Fruit fly (Drosophila melanogaster): ENCODE measurements around the gene CG14313.

CG14313 gene

dm6 chr3R:18223434-18223833 lies 31.7 kb upstream of the CG14313 start, which contains the start of the genes mTerf5 and Non3 (continued):
- TF ChIP-seq CG1602 (GFP tag; optimal IDR thresholded peaks at IDR 0.05), result peak; percentile 41
- no peak for TF ChIP-seq HmgD (GFP tag; optimal IDR thresholded peaks at IDR 0.05)
- TF ChIP-seq CG8944 (GFP tag; optimal IDR thresholded peaks at IDR 0.05), result peak; percentile 17
- TF ChIP-seq CG34376 (GFP tag; optimal IDR thresholded peaks at IDR 0.05), result no peak
- TF ChIP-seq cato (GFP tag; optimal IDR thresholded peaks at IDR 0.05; ENCODE audit: borderline replicate concordance), result no peak
- TF ChIP-seq CG14667 (GFP tag; IDR thresholded peaks at IDR 0.05), result no peak
- TF ChIP-seq btn (GFP tag; optimal IDR thresholded peaks at IDR 0.05), result no peak
- peak; percentile 68 for TF ChIP-seq ind (GFP tag; optimal IDR thresholded peaks at IDR 0.05)
- TF ChIP-seq tup (GFP tag; optimal IDR thresholded peaks at IDR 0.05), result no peak
- peak; percentile 17 for TF ChIP-seq Hsf (GFP tag; optimal IDR thresholded peaks at IDR 0.05)
- TF ChIP-seq CG7556 (GFP tag; optimal IDR thresholded peaks at IDR 0.05), result peak; percentile 20
- TF ChIP-seq pita (GFP tag; optimal IDR thresholded peaks at IDR 0.05), result no peak
- peak; percentile 38 for TF ChIP-seq CG13123 (GFP tag; optimal IDR thresholded peaks at IDR 0.05)
- 0 out of 2 replicates have a peak, but pooled peaks have one; percentile 22 for TF ChIP-seq al (GFP tag; IDR thresholded peaks at IDR 0.05)
- TF ChIP-seq Gug (GFP tag; IDR thresholded peaks at IDR 0.05), result peak; percentile 56; the same call in 2 of the 4 replicates
- TF ChIP-seq gro (GFP tag; optimal IDR thresholded peaks at IDR 0.05), result no peak
- TF ChIP-seq dati (GFP tag; IDR thresholded peaks at IDR 0.05), result no peak
- no peak for TF ChIP-seq sqz (GFP tag; optimal IDR thresholded peaks at IDR 0.05)
- peak; percentile 62 for TF ChIP-seq CG15514 (GFP tag; optimal IDR thresholded peaks at IDR 0.05)
- peak; percentile 12 for TF ChIP-seq exex (tag; optimal IDR thresholded peaks at IDR 0.05)
- no peak for TF ChIP-seq p53 (GFP tag; optimal IDR thresholded peaks at IDR 0.05)
- TF ChIP-seq NC2α (GFP tag; optimal IDR thresholded peaks at IDR 0.05), result no peak
- TF ChIP-seq nerfin-1 (tag; optimal IDR thresholded peaks at IDR 0.05), result peak; percentile 77
- peak; percentile 65 for TF ChIP-seq Meics (GFP tag; optimal IDR thresholded peaks at IDR 0.05)
- TF ChIP-seq pb (GFP tag; optimal IDR thresholded peaks at IDR 0.05), result peak; percentile 14
- peak; percentile 50 for TF ChIP-seq YL-1 (GFP tag; optimal IDR thresholded peaks at IDR 0.05)
- no peak for TF ChIP-seq gcm2 (GFP tag; optimal IDR thresholded peaks at IDR 0.05)
- TF ChIP-seq C15 (GFP tag; IDR thresholded peaks at IDR 0.05), result no peak
- no peak for TF ChIP-seq wek (GFP tag; optimal IDR thresholded peaks at IDR 0.05)
- no peak for TF ChIP-seq disco-r (GFP tag; optimal IDR thresholded peaks at IDR 0.05)
- no peak for TF ChIP-seq TFAM (GFP tag; optimal IDR thresholded peaks at IDR 0.05)
- TF ChIP-seq CG3995 (GFP tag; optimal IDR thresholded peaks at IDR 0.05), result no peak
- TF ChIP-seq zfh1 (GFP tag; IDR thresholded peaks at IDR 0.05), result peak; percentile 58; the same call in 1 of the 3 replicates
- no peak for TF ChIP-seq BtbVII (GFP tag; optimal IDR thresholded peaks at IDR 0.05)
- TF ChIP-seq Neu2 (GFP tag; optimal IDR thresholded peaks at IDR 0.05; ENCODE audit: borderline replicate concordance), result no peak
- TF ChIP-seq Elba2 (GFP tag; optimal IDR thresholded peaks at IDR 0.05), result no peak
- TF ChIP-seq CG7786 (GFP tag; optimal IDR thresholded peaks at IDR 0.05), result peak; percentile 7
- TF ChIP-seq klu (GFP tag; IDR thresholded peaks at IDR 0.05), result no peak
- TF ChIP-seq H2.0 (GFP tag; IDR thresholded peaks at IDR 0.05), result no peak
- peak; percentile 36 for TF ChIP-seq MESR4 (GFP tag; optimal IDR thresholded peaks at IDR 0.05)
- no peak for TF ChIP-seq CG15011 (GFP tag; optimal IDR thresholded peaks at IDR 0.05)
- no peak for TF ChIP-seq hkb (optimal IDR thresholded peaks at IDR 0.05)
- TF ChIP-seq hkb (GFP tag; IDR thresholded peaks at IDR 0.05), result peak; percentile 66
- no peak for TF ChIP-seq Hey (tag; optimal IDR thresholded peaks at IDR 0.05)
- no peak for TF ChIP-seq CG5180 (GFP tag; optimal IDR thresholded peaks at IDR 0.05)
- TF ChIP-seq maf-S (GFP tag; optimal IDR thresholded peaks at IDR 0.05), result no peak
- TF ChIP-seq CG7271 (tag; optimal IDR thresholded peaks at IDR 0.05), result peak; percentile 44
- TF ChIP-seq CG30403 (GFP tag; optimal IDR thresholded peaks at IDR 0.05), result peak; percentile 61
- TF ChIP-seq Dll (GFP tag; IDR thresholded peaks at IDR 0.05; ENCODE audit: partially characterized antibody), result peak; percentile 95
- no peak for TF ChIP-seq trh (GFP tag; optimal IDR thresholded peaks at IDR 0.05)
- TF ChIP-seq sc (optimal IDR thresholded peaks at IDR 0.05), result no peak
- TF ChIP-seq sc (GFP tag; optimal IDR thresholded peaks at IDR 0.05), result peak; percentile 34
